Worm (Caenorhabditis elegans) whole organism, mixed stage, embryonic: ENCODE data around the gene pole-2.

Experiments used
- M03D4.4 ChIP-seq: sonication (generic microtip); optimal IDR thresholded peaks from 2 replicates; lab custom pipeline; 2017; ENCODE audit warnings: mild to moderate bottlenecking, missing genetic modification characterization, missing compliant biosample characterization
- bed-3 ChIP-seq: fragments of 200-800 bp; sonication (Bioruptor generic); optimal IDR thresholded peaks from 3 replicates; lab custom pipeline; 2018; ENCODE audit warnings: mild to moderate bottlenecking, missing genetic modification characterization, moderate library complexity, missing compliant biosample characterization
- blmp-1 ChIP-seq: fragments of 150-350 bp; optimal IDR thresholded peaks from 2 replicates; lab custom pipeline; 2014; ENCODE audit warnings: missing biosample characterization, missing genetic modification characterization
- ceh-39 ChIP-seq: fragments of 150-350 bp; optimal IDR thresholded peaks from 2 replicates; lab custom pipeline; 2014; ENCODE audit warnings: missing biosample characterization, missing genetic modification characterization
- ceh-43 ChIP-seq: fragments of 200-800 bp; sonication (Bioruptor generic); optimal IDR thresholded peaks from 2 replicates; lab custom pipeline; 2018; ENCODE audit warnings: mild to moderate bottlenecking, missing genetic modification characterization, moderate library complexity, missing compliant biosample characterization
- ceh-83 ChIP-seq: fragments of 200-800 bp; sonication (Bioruptor generic); optimal IDR thresholded peaks from 2 replicates; lab custom pipeline; 2018; ENCODE audit warnings: mild to moderate bottlenecking, missing genetic modification characterization, missing compliant biosample characterization
- ces-1 ChIP-seq: fragments of 150-350 bp; optimal IDR thresholded peaks from 2 replicates; lab custom pipeline; 2014; ENCODE audit warnings: missing biosample characterization, missing genetic modification reagents, missing genetic modification characterization
- cnd-1 ChIP-seq: fragments of 200-800 bp; sonication (Bioruptor generic); optimal IDR thresholded peaks from 2 replicates; lab custom pipeline; 2018; ENCODE audit warnings: mild to moderate bottlenecking, missing genetic modification characterization, missing compliant biosample characterization
- drap-1 ChIP-seq: fragments of 200-800 bp; sonication (Bioruptor generic); optimal IDR thresholded peaks from 3 replicates; lab custom pipeline; 2018; ENCODE audit warnings: mild to moderate bottlenecking, missing genetic modification characterization, missing compliant biosample characterization
- elt-1 ChIP-seq: sonication (generic microtip); optimal IDR thresholded peaks from 2 replicates; lab custom pipeline; 2017; ENCODE audit warnings: missing genetic modification characterization, mild to moderate bottlenecking, missing compliant biosample characterization, antibody characterized with exemption, moderate library complexity, borderline replicate concordance; ENCODE audit not compliant: insufficient read depth
- ham-2 ChIP-seq: fragments of 200-800 bp; sonication (Bioruptor generic); optimal IDR thresholded peaks from 2 replicates; lab custom pipeline; 2018; ENCODE audit warnings: mild to moderate bottlenecking, missing genetic modification characterization, missing compliant biosample characterization
- hlh-1 ChIP-seq: fragments of 150-350 bp; optimal IDR thresholded peaks from 2 replicates; lab custom pipeline; 2014; ENCODE audit warnings: missing biosample characterization, missing genetic modification reagents, missing genetic modification characterization
- lin-13 ChIP-seq: fragments of 150-350 bp; optimal IDR thresholded peaks from 2 replicates; lab custom pipeline; 2014; ENCODE audit warnings: missing biosample characterization, missing genetic modification characterization
- lin-32 ChIP-seq: fragments of 200-800 bp; sonication (Bioruptor generic); optimal IDR thresholded peaks from 2 replicates; lab custom pipeline; 2018; ENCODE audit warnings: mild to moderate bottlenecking, missing genetic modification characterization, missing compliant biosample characterization
- lsy-2 ChIP-seq: fragments of 150-350 bp; optimal IDR thresholded peaks from 2 replicates; lab custom pipeline; 2014; ENCODE audit warnings: missing biosample characterization, missing genetic modification characterization
- mab-5 ChIP-seq: fragments of 150-350 bp; optimal IDR thresholded peaks from 2 replicates; lab custom pipeline; 2014; ENCODE audit warnings: missing biosample characterization, missing genetic modification characterization
- mep-1 ChIP-seq: fragments of 150-350 bp; optimal IDR thresholded peaks from 2 replicates; lab custom pipeline; 2017; ENCODE audit warnings: missing biosample characterization, missing genetic modification reagents, missing genetic modification characterization, inconsistent platforms
- mls-2 ChIP-seq: sonication (generic microtip); optimal IDR thresholded peaks from 2 replicates; lab custom pipeline; 2016; ENCODE audit warnings: mild to moderate bottlenecking, missing genetic modification characterization, moderate library complexity, missing compliant biosample characterization
- nhr-12 ChIP-seq: fragments of 150-350 bp; optimal IDR thresholded peaks from 2 replicates; lab custom pipeline; 2014; ENCODE audit warnings: missing biosample characterization, missing genetic modification characterization
- nhr-2 ChIP-seq: fragments of 150-350 bp; optimal IDR thresholded peaks from 2 replicates; lab custom pipeline; 2014; ENCODE audit warnings: missing biosample characterization, missing genetic modification characterization
- nhr-237 ChIP-seq: fragments of 150-350 bp; optimal IDR thresholded peaks from 2 replicates; lab custom pipeline; 2014; ENCODE audit warnings: missing biosample characterization, missing genetic modification characterization
- nhr-28 ChIP-seq: fragments of 150-350 bp; optimal IDR thresholded peaks from 2 replicates; lab custom pipeline; 2014; ENCODE audit warnings: missing biosample characterization, missing genetic modification characterization
- pha-4 ChIP-seq: fragments of 150-350 bp; optimal IDR thresholded peaks from 2 replicates; lab custom pipeline; 2018; ENCODE audit warnings: missing biosample characterization, missing genetic modification reagents, missing genetic modification characterization
- sem-2 ChIP-seq: fragments of 200-800 bp; sonication (Bioruptor generic); optimal IDR thresholded peaks from 2 replicates; lab custom pipeline; 2018; ENCODE audit warnings: mild to moderate bottlenecking, missing genetic modification characterization, missing compliant biosample characterization
- snpc-4 ChIP-seq: fragments of 150-350 bp; optimal IDR thresholded peaks from 2 replicates; lab custom pipeline; 2014; ENCODE audit warnings: missing biosample characterization, missing genetic modification characterization
- sptf-1 ChIP-seq: sonication (generic microtip); optimal IDR thresholded peaks from 2 replicates; lab custom pipeline; 2017; ENCODE audit warnings: mild to moderate bottlenecking, missing genetic modification characterization, moderate library complexity, missing compliant biosample characterization
- tbx-8 ChIP-seq: fragments of 200-800 bp; sonication (Bioruptor generic); optimal IDR thresholded peaks from 2 replicates; lab custom pipeline; 2018; ENCODE audit warnings: mild to moderate bottlenecking, missing genetic modification characterization, moderate library complexity, missing compliant biosample characterization
- unc-120 ChIP-seq: sonication (generic microtip); optimal IDR thresholded peaks from 2 replicates; lab custom pipeline; 2017; ENCODE audit warnings: missing genetic modification characterization, missing compliant biosample characterization; ENCODE audit not compliant: poor library complexity, severe bottlenecking
- unc-39 ChIP-seq: fragments of 150-350 bp; optimal IDR thresholded peaks from 2 replicates; lab custom pipeline; 2014; ENCODE audit warnings: missing biosample characterization, missing genetic modification characterization
- unc-62 ChIP-seq: fragments of 150-350 bp; optimal IDR thresholded peaks from 2 replicates; lab custom pipeline; 2014; ENCODE audit warnings: missing biosample characterization, missing genetic modification reagents, missing genetic modification characterization
- zip-8 ChIP-seq: fragments of 150-350 bp; optimal IDR thresholded peaks from 2 replicates; lab custom pipeline; 2014; ENCODE audit warnings: missing biosample characterization, missing genetic modification characterization
- ztf-11 ChIP-seq: fragments of 150-350 bp; optimal IDR thresholded peaks from 2 replicates; lab custom pipeline; 2014; ENCODE audit warnings: missing biosample characterization, missing genetic modification characterization

pole-2 gene

DNA sequence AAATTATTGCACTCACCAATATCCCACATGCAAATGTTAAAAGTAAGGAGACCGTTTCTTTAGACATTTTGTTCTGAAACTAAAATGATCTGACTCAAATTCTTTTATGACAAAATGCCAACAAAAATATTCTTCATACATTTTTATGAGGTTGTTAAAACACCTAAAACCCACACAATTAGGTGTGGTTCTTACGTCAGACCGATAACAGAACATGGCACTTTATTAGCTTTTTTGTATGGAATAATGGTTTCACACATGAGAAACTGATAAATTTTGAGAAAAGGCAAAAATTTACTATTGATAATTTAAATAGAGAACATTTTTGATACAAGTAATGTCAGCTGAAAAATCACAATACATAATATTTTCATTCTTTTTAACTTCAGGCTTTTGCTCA lies 32.8 kb downstream of the pole-2 start, which contains the start of gene C49C8.5:
Gene C49C8.5, minus strand, starts transcription at position 73 of the 400 bp plus-strand sequence.
- no peak for TF ChIP-seq ces-1 (GFP tag; lab: Kevin White, UChicago)
- TF ChIP-seq sptf-1: no peak
- no peak for TF ChIP-seq ham-2 (GFP tag; lab: Kevin White, UChicago)
- TF ChIP-seq sem-2 (GFP tag; lab: Kevin White, UChicago): no peak
- TF ChIP-seq hlh-1: no peak
- TF ChIP-seq nhr-12 (tag; lab: Kevin White, UChicago): no peak
- TF ChIP-seq mls-2 (tag; lab: Kevin White, UChicago): no peak

DNA sequence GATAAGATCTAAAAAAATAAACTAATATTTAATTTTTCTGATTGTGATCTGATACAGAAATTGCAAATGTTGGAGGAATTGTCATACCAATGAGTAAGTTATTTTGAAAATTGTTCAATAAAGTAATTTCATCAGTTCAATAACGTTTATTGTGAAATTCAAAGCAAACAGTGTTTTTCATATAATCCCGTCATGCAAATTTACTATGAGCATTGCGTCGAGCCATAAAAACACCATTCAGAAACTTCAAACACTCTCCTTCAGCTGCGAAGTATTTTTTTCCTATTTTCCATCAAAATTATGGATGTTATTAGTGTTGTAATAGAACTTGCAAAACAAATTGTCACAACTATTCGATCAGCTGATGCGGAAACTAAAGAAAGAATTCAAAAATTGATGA lies 34.6 kb downstream of the pole-2 start, which contains the start of gene C49C8.8:
Gene C49C8.8, plus strand, starts transcription at position 301 of the 400 bp plus-strand sequence.
- no peak for TF ChIP-seq ces-1 (GFP tag; lab: Kevin White, UChicago)
- no peak for TF ChIP-seq mep-1 (tag; lab: Kevin White, UChicago)
- no peak for TF ChIP-seq sem-2 (GFP tag; lab: Kevin White, UChicago)
- no peak for TF ChIP-seq zip-8 (tag; lab: Kevin White, UChicago)
- TF ChIP-seq nhr-28 (tag; lab: Kevin White, UChicago): no peak
- no peak for TF ChIP-seq lin-32 (GFP tag; lab: Kevin White, UChicago)
- TF ChIP-seq, all 35 proteins: peak for 0

DNA sequence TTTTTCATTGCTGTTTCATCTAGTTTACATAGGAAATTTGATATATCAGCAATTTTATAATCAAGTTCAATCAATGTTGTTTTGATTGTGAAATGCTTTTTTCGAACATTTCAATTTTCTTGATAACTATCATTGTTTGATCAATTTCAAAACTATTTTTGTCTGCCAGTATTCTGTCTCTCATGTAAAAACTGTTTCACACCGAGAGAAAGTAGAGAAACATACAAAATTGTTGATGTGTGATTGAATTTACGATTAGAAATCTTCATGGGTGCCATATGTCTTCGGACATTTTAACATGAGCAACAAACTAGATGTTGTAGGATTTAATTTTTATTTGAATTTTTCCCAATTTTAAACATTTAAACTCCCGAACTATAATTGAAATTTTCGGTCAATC lies 35.7 kb downstream of the pole-2 start, which contains the start of gene C49C8.2:
Gene C49C8.2, plus strand, starts transcription at position 393 of the 400 bp plus-strand sequence.
- no peak for TF ChIP-seq ces-1 (GFP tag; lab: Kevin White, UChicago)
- TF ChIP-seq nhr-28 (tag; lab: Kevin White, UChicago): no peak
- TF ChIP-seq lin-32 (GFP tag; lab: Kevin White, UChicago): no peak
- no peak for TF ChIP-seq cnd-1 (tag; lab: Kevin White, UChicago)
- TF ChIP-seq ztf-11: no peak
- no peak for TF ChIP-seq elt-1
- no peak for TF ChIP-seq lsy-2 (tag; lab: Kevin White, UChicago)
- no peak for TF ChIP-seq sptf-1
- no peak for TF ChIP-seq lin-13
- TF ChIP-seq unc-39 (tag; lab: Kevin White, UChicago): no peak
- TF ChIP-seq mls-2 (tag; lab: Kevin White, UChicago): no peak
- TF ChIP-seq mep-1 (tag; lab: Kevin White, UChicago): no peak
- no peak for TF ChIP-seq drap-1 (GFP tag; lab: Kevin White, UChicago)
- TF ChIP-seq nhr-237 (tag; lab: Kevin White, UChicago): no peak
- TF ChIP-seq nhr-12 (tag; lab: Kevin White, UChicago): no peak
- TF ChIP-seq tbx-8 (GFP tag; lab: Kevin White, UChicago): no peak
- no peak for TF ChIP-seq ceh-83 (GFP tag; lab: Kevin White, UChicago)
- no peak for TF ChIP-seq pha-4 (tag; lab: Kevin White, UChicago)
- no peak for TF ChIP-seq unc-62 (GFP tag; lab: Kevin White, UChicago)
- no peak for TF ChIP-seq ceh-43

DNA sequence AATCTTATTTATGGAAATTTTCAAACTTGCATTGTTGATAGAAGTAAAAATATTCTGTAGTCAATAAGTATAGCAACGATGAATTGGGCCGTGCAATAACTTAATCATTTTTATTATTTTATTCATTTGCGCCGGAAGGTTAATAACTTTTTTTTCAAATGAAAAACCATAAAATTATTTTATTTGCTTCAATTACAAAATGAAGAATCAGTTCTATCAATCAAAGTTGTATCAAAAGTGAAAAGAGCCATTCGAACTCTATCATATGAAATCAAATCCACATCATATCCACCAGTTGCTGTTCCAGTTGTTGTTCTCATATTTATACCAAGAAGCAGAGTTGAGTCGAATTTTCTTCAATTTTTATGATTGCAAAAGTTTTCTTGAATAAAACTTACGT lies 37.9 kb downstream of the pole-2 start, which contains the start of gene cyp-33E1:
Gene cyp-33E1, minus strand, starts transcription at position 101 of the 400 bp plus-strand sequence.
- TF ChIP-seq hlh-1 (no peak), sem-2 (GFP tag; lab: Kevin White, UChicago) (no peak), nhr-2 (no peak), ztf-11 (no peak), M03D4.4 (no peak), lsy-2 (tag; lab: Kevin White, UChicago) (no peak), cnd-1 (tag; lab: Kevin White, UChicago) (no peak), ces-1 (GFP tag; lab: Kevin White, UChicago) (no peak), ceh-83 (GFP tag; lab: Kevin White, UChicago) (no peak), unc-120 (no peak), bed-3 (GFP tag; lab: Kevin White, UChicago) (no peak), mls-2 (tag; lab: Kevin White, UChicago) (no peak), mep-1 (tag; lab: Kevin White, UChicago) (no peak), lin-32 (GFP tag; lab: Kevin White, UChicago) (no peak), unc-39 (tag; lab: Kevin White, UChicago) (no peak), snpc-4 (tag; lab: Kevin White, UChicago) (no peak), elt-1 (no peak), nhr-237 (tag; lab: Kevin White, UChicago) (no peak), drap-1 (GFP tag; lab: Kevin White, UChicago) (no peak)

DNA sequence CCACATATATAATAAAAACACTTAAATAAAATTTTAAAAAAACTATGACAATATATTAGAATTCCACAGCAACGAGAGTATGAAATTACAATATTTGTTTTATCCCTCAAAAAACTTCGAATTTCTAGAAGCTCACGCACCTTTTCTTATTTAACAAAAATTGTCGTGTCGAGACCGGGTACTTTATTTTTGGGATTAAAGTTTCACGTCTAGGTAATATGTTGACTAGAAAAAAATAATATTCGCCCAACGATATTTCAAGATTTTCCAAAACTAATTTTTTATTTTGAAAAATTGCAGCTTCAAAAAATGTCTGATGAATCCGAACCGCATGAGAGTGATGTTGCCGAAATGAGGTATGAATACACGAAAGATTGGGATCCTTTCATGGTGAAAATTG lies 42.0 kb downstream of the pole-2 start, which contains the start of gene C49C8.3:
Gene C49C8.3, plus strand, starts transcription at position 301 of the 400 bp plus-strand sequence.
- no peak for TF ChIP-seq ceh-43
- no peak for TF ChIP-seq ztf-11
- TF ChIP-seq ceh-83 (GFP tag; lab: Kevin White, UChicago): no peak
- TF ChIP-seq nhr-2: no peak
- no peak for TF ChIP-seq mep-1 (tag; lab: Kevin White, UChicago)
- no peak for TF ChIP-seq ceh-39
- TF ChIP-seq nhr-237 (tag; lab: Kevin White, UChicago): no peak
- no peak for TF ChIP-seq hlh-1
- TF ChIP-seq mab-5: no peak
- no peak for TF ChIP-seq nhr-28 (tag; lab: Kevin White, UChicago)
- TF ChIP-seq M03D4.4: no peak
- TF ChIP-seq blmp-1 (tag; lab: Kevin White, UChicago): no peak
- TF ChIP-seq drap-1 (GFP tag; lab: Kevin White, UChicago): no peak
- no peak for TF ChIP-seq elt-1
- no peak for TF ChIP-seq ces-1 (GFP tag; lab: Kevin White, UChicago)
- TF ChIP-seq mls-2 (tag; lab: Kevin White, UChicago): no peak
- no peak for TF ChIP-seq pha-4 (tag; lab: Kevin White, UChicago)
- TF ChIP-seq unc-62 (GFP tag; lab: Kevin White, UChicago): no peak
- no peak for TF ChIP-seq sem-2 (GFP tag; lab: Kevin White, UChicago)
